Fruit fly (Drosophila melanogaster): ENCODE measurements around the gene GABA-B-R1.

Gene GABA-B-R1

dm6 chr2L:15056359-15057220, 40.5 kb downstream of the GABA-B-R1 start (continued):
- TF ChIP-seq eve (GFP tag; optimal IDR thresholded peaks at IDR 0.05) (peak in 1 of 2 experiments; percentile 88), CG30431 (GFP tag; optimal IDR thresholded peaks at IDR 0.05) (peak; percentile 51), gsb-n (tag; optimal IDR thresholded peaks at IDR 0.05) (peak; percentile 78), her (GFP tag; optimal IDR thresholded peaks at IDR 0.05) (no peak), D (optimal IDR thresholded peaks at IDR 0.05) (no peak), D (GFP tag; optimal IDR thresholded peaks at IDR 0.05) (peak; percentile 81), zfh1 (GFP tag; IDR thresholded peaks at IDR 0.05) (peak; percentile 80), run (tag; optimal IDR thresholded peaks at IDR 0.05) (peak; percentile 36), CG15479 (GFP tag; optimal IDR thresholded peaks at IDR 0.05) (peak; percentile 35), caup (GFP tag; optimal IDR thresholded peaks at IDR 0.05; ENCODE audit: severe bottlenecking) (peak; percentile 55), z (GFP tag; IDR thresholded peaks at IDR 0.05) (no peak), CG17612 (GFP tag; IDR thresholded peaks at IDR 0.05) (no peak), CG6854 (GFP tag; optimal IDR thresholded peaks at IDR 0.05) (peak; percentile 65), TFAM (GFP tag; optimal IDR thresholded peaks at IDR 0.05) (peak; percentile 11), pzg (GFP tag; optimal IDR thresholded peaks at IDR 0.05) (no peak), CG1233 (GFP tag; optimal IDR thresholded peaks at IDR 0.05) (peak; percentile 75), ATbp (GFP tag; optimal IDR thresholded peaks at IDR 0.05) (peak; percentile 65), Ravus (GFP tag; IDR thresholded peaks at IDR 0.05) (peak; percentile 10; the same call in 1 of the 2 replicates), nom (GFP tag; optimal IDR thresholded peaks at IDR 0.05) (peak; percentile 75), Sox100B (GFP tag; optimal IDR thresholded peaks at IDR 0.05) (peak; percentile 80), CG12769 (tag; optimal IDR thresholded peaks at IDR 0.05) (no peak), fru (optimal IDR thresholded peaks at IDR 0.05) (no peak), exex (tag; optimal IDR thresholded peaks at IDR 0.05) (peak; percentile 19), CG2116 (GFP tag; optimal IDR thresholded peaks at IDR 0.05) (peak; percentile 26), Bteb2 (GFP tag; optimal IDR thresholded peaks at IDR 0.05) (no peak), CG10462 (GFP tag; optimal IDR thresholded peaks at IDR 0.05) (no peak), CG14050 (GFP tag; IDR thresholded peaks at IDR 0.05) (peak; percentile 69), Mad (GFP tag; optimal IDR thresholded peaks at IDR 0.05) (peak; percentile 39), hth (optimal IDR thresholded peaks at IDR 0.05) (no peak), GATAe (GFP tag; conservative IDR thresholded peaks at IDR 0.05) (no peak), CG10274 (GFP tag; optimal IDR thresholded peaks at IDR 0.05) (peak; percentile 43), CG12104 (GFP tag; optimal IDR thresholded peaks at IDR 0.05) (peak; percentile 75), hkb (optimal IDR thresholded peaks at IDR 0.05) (no peak), hkb (GFP tag; IDR thresholded peaks at IDR 0.05) (peak; percentile 77), corto (GFP tag; optimal IDR thresholded peaks at IDR 0.05) (peak; percentile 67), slbo (GFP tag; IDR thresholded peaks at IDR 0.05) (peak; percentile 61), zen (tag; optimal IDR thresholded peaks at IDR 0.05) (peak; percentile 81), Nf-YB (GFP tag; optimal IDR thresholded peaks at IDR 0.05) (peak; percentile 71), CG10654 (GFP tag; optimal IDR thresholded peaks at IDR 0.05) (peak; percentile 73), CG5180 (GFP tag; optimal IDR thresholded peaks at IDR 0.05) (peak; percentile 67), CG4360 (GFP tag; IDR thresholded peaks at IDR 0.05) (peak; percentile 80), al (GFP tag; IDR thresholded peaks at IDR 0.05) (peak; percentile 43), CG14667 (GFP tag; IDR thresholded peaks at IDR 0.05) (no peak; the same call in 1 of the 2 replicates), Deaf1 (tag; optimal IDR thresholded peaks at IDR 0.05) (no peak), NFAT (GFP tag; IDR thresholded peaks at IDR 0.05) (no peak), CG13775 (GFP tag; optimal IDR thresholded peaks at IDR 0.05) (peak; percentile 75), onecut (GFP tag; IDR thresholded peaks at IDR 0.05) (peak; percentile 56), CG1792 (GFP tag; optimal IDR thresholded peaks at IDR 0.05) (peak; percentile 9), CG8089 (GFP tag; optimal IDR thresholded peaks at IDR 0.05) (no peak), CG9932 (GFP tag; IDR thresholded peaks at IDR 0.05) (peak; percentile 51)
